Worm (Caenorhabditis elegans): ENCODE measurements around the gene glb-29.
A peak's percentile ranks its signal among the peaks of the same experiment; 100 is the strongest.

glb-29 gene

ce11 chrII:12028707-12029106 lies 19.8 kb downstream of the glb-29 start:
- TF ChIP-seq ztf-11 (tag; optimal IDR thresholded peaks at IDR 0.05) (no peak), mls-2 (tag; optimal IDR thresholded peaks at IDR 0.05) (no peak), blmp-1 (tag; optimal IDR thresholded peaks at IDR 0.05) (no peak)

DNA sequence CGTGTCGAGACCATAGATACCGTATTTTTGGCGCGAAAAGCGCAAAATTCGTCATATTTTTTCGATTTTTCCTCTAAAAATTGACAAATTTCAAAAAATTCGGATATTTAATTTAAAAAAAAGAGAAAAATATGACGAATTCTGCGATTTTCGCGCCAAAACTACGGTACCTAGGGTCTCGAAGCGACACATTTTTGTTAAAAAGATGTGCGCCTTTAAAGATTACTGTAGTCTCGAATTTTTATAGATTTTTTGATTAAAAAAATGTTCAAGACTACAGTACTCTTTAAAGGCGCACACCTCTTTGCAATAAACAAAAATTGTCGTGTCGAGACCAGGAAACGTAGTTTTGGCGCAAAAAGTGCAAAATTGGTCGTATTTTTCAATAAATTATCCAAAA lies 27.2 kb downstream of the glb-29 start:
- TF ChIP-seq unc-62 (GFP tag; optimal IDR thresholded peaks at IDR 0.05) (no peak), blmp-1 (tag; optimal IDR thresholded peaks at IDR 0.05) (no peak), nhr-28 (tag; optimal IDR thresholded peaks at IDR 0.05) (no peak), nhr-12 (tag; optimal IDR thresholded peaks at IDR 0.05) (no peak)

- TF ChIP-seq ceh-83 (GFP tag; optimal IDR thresholded peaks at IDR 0.05), result no peak
Observed at ce11 chrII:12036516-12036915, 27.6 kb downstream of the glb-29 start, which contains the start of gene cyn-16. Gene cyn-16, minus strand, starts transcription at chrII:12036742.

DNA sequence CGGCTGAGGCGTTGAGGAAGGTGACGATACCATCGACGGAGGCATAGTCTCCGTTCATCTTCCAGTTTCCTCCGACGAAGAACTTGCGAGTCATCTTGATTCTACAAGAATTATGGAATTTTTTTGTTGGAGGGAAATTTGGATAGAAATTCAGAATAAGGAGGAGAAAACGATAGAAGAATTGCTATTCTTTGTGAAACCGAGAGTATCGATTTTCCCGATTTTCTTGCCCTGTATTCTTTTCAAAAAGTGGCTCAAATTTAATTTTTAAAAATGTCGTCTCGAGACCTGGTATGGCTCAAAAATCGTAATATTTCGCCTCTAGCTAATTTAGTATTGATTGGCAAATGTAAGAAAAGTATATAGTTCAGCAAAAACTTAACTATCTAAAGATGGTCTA lies 30.2 kb downstream of the glb-29 start, which contains the start of gene tpi-1:
tpi-1 (minus strand) TSS at position 101 of the 400 bp plus-strand sequence.
- TF ChIP-seq nhr-2 (tag; optimal IDR thresholded peaks at IDR 0.05) (no peak), ham-2 (GFP tag; optimal IDR thresholded peaks at IDR 0.05) (no peak), unc-62 (GFP tag; optimal IDR thresholded peaks at IDR 0.05) (no peak), elt-3 (tag; optimal IDR thresholded peaks at IDR 0.05) (no peak), ces-1 (GFP tag; optimal IDR thresholded peaks at IDR 0.05) (no peak), ceh-43 (GFP tag; optimal IDR thresholded peaks at IDR 0.05) (no peak), zip-8 (tag; optimal IDR thresholded peaks at IDR 0.05) (no peak), tbx-8 (GFP tag; optimal IDR thresholded peaks at IDR 0.05) (no peak), mls-2 (tag; optimal IDR thresholded peaks at IDR 0.05) (no peak), ceh-83 (GFP tag; optimal IDR thresholded peaks at IDR 0.05) (no peak), nhr-12 (tag; optimal IDR thresholded peaks at IDR 0.05) (no peak), drap-1 (GFP tag; optimal IDR thresholded peaks at IDR 0.05) (no peak), lin-13 (tag; optimal IDR thresholded peaks at IDR 0.05) (no peak), mab-5 (tag; optimal IDR thresholded peaks at IDR 0.05) (no peak), unc-39 (tag; optimal IDR thresholded peaks at IDR 0.05) (no peak)

DNA sequence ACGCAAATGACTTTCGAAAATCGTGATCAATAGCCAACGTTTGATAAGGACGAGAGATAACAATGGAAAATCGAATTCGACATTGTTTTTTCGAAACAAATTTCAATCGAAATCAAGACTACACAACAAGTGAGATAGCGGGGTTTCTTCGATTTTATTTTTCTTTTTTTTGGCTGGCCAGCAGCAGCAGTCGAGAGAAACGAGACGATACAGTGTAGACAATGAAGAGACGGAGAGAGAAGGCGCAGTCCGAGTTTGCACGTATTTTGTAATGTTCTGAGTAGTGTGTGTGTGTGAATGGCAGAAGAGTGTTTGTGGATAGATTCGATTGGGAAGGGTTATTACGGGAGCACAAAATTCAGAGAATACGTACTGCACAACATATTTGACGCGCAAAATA lies 31.3 kb downstream of the glb-29 start:
- peak; percentile 15 for TF ChIP-seq nhr-237 (tag; optimal IDR thresholded peaks at IDR 0.05)
- no peak for TF ChIP-seq tbx-8 (GFP tag; optimal IDR thresholded peaks at IDR 0.05)
- TF ChIP-seq lsy-2 (tag; optimal IDR thresholded peaks at IDR 0.05), result peak; percentile 10
- TF ChIP-seq unc-120 (tag; optimal IDR thresholded peaks at IDR 0.05; ENCODE audit: poor library complexity, severe bottlenecking), result peak; percentile 79
- peak; percentile 66 for TF ChIP-seq ces-1 (GFP tag; optimal IDR thresholded peaks at IDR 0.05)

ce11 chrII:12041116-12041515 lies 32.2 kb downstream of the glb-29 start:
- TF ChIP-seq tbx-8 (GFP tag; optimal IDR thresholded peaks at IDR 0.05), result no peak
- no peak for TF ChIP-seq drap-1 (GFP tag; optimal IDR thresholded peaks at IDR 0.05)
- no peak for TF ChIP-seq nhr-76 (tag; optimal IDR thresholded peaks at IDR 0.05)
- TF ChIP-seq unc-39 (tag; optimal IDR thresholded peaks at IDR 0.05), result no peak
- no peak for TF ChIP-seq lin-32 (GFP tag; optimal IDR thresholded peaks at IDR 0.05)
- no peak for TF ChIP-seq blmp-1 (tag; optimal IDR thresholded peaks at IDR 0.05)
- TF ChIP-seq zip-8 (tag; optimal IDR thresholded peaks at IDR 0.05), result no peak
- no peak for TF ChIP-seq ham-2 (GFP tag; optimal IDR thresholded peaks at IDR 0.05)
- TF ChIP-seq ceh-39 (tag; optimal IDR thresholded peaks at IDR 0.05), result no peak
- TF ChIP-seq pha-4 (tag; optimal IDR thresholded peaks at IDR 0.05), result no peak
- TF ChIP-seq ces-1 (GFP tag; optimal IDR thresholded peaks at IDR 0.05), result no peak
- TF ChIP-seq mep-1 (tag; optimal IDR thresholded peaks at IDR 0.05), result no peak
- no peak for TF ChIP-seq snpc-4 (tag; optimal IDR thresholded peaks at IDR 0.05)
- TF ChIP-seq flh-1 (GFP tag; optimal IDR thresholded peaks at IDR 0.05), result no peak
- TF ChIP-seq lin-13 (tag; optimal IDR thresholded peaks at IDR 0.05), result no peak

DNA sequence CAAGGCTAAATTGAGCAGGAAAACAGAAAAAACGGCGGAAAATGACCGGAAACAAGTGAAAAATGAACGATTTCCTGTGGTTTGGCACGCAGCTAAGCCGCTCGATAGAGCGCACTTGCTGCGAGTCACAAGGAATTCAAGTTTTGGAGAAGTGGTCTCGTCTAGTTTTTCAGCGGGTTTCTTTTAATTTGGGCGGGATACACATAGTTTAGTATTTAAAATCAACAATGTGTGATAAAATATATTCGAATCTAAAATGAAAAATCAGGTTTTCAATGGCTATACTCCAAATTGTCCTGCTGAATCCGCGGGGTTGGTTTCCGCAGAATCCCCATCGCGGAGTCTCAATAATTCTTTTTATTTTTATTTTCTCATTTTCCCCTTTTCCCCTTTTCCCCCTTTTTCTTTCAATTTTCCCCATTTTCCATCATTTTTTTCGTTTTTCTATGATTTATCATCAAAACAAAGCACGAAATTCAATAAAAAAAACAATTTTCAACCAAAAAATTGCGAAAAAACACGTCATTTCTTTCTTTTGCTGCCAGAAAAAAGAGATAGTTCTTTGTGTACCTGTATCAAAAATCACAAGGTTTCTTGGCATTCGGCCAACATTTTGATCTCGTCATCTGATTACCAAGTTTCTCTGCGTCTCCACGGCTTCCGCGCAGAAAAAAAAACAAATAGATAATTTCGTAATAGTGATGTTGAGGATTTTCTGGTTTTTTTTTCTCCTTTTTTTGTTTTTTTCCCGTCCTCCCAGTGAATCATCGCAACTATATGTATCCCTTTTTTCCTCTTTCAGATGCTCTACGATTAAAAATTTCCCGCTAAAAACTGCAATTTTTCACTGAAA lies 33.5 kb downstream of the glb-29 start, which contains the start of gene ippk-1:
ippk-1 (plus strand) TSS at position 803 of the 853 bp plus-strand sequence.
- TF ChIP-seq mep-1 (tag; optimal IDR thresholded peaks at IDR 0.05) (peak; percentile 42), sem-2 (GFP tag; optimal IDR thresholded peaks at IDR 0.05) (peak; percentile 44), nhr-237 (tag; optimal IDR thresholded peaks at IDR 0.05) (no peak), M03D4.4 (tag; optimal IDR thresholded peaks at IDR 0.05) (peak; percentile 54), lin-32 (GFP tag; optimal IDR thresholded peaks at IDR 0.05) (peak; percentile 53), zip-8 (tag; optimal IDR thresholded peaks at IDR 0.05) (no peak), lsy-2 (tag; optimal IDR thresholded peaks at IDR 0.05) (peak; percentile 50), blmp-1 (tag; optimal IDR thresholded peaks at IDR 0.05) (no peak), nhr-12 (tag; optimal IDR thresholded peaks at IDR 0.05) (no peak), nhr-76 (tag; optimal IDR thresholded peaks at IDR 0.05) (no peak), ces-1 (GFP tag; optimal IDR thresholded peaks at IDR 0.05) (peak; percentile 78), ztf-11 (tag; optimal IDR thresholded peaks at IDR 0.05) (no peak), snpc-4 (tag; optimal IDR thresholded peaks at IDR 0.05) (no peak), hlh-1 (tag; optimal IDR thresholded peaks at IDR 0.05) (no peak), unc-62 (GFP tag; optimal IDR thresholded peaks at IDR 0.05) (no peak), unc-120 (tag; optimal IDR thresholded peaks at IDR 0.05; ENCODE audit: poor library complexity, severe bottlenecking) (no peak), cnd-1 (tag; optimal IDR thresholded peaks at IDR 0.05) (peak; percentile 35), bed-3 (GFP tag; optimal IDR thresholded peaks at IDR 0.05) (peak; percentile 27), mls-2 (tag; optimal IDR thresholded peaks at IDR 0.05) (peak; percentile 85), unc-39 (tag; optimal IDR thresholded peaks at IDR 0.05) (no peak), elt-1 (tag; optimal IDR thresholded peaks at IDR 0.05; ENCODE audit: borderline replicate concordance, insufficient read depth) (no peak), ham-2 (GFP tag; optimal IDR thresholded peaks at IDR 0.05) (peak; percentile 60), flh-1 (GFP tag; optimal IDR thresholded peaks at IDR 0.05) (no peak)

Measured in whole organism, mixed stage, embryonic.